Worm (Caenorhabditis elegans) whole organism, late embryonic: ENCODE results near the gene R07E4.1.

Source experiments
- K09A11.1 ChIP-seq: sonication (generic microtip); optimal IDR thresholded peaks from 2 replicates; lab custom pipeline; 2017; ENCODE audit warnings: antibody characterized with exemption, mild to moderate bottlenecking, missing genetic modification characterization, missing compliant biosample characterization; ENCODE audit not compliant: insufficient read depth
- Y22D7AL.16 ChIP-seq: sonication (generic microtip); optimal IDR thresholded peaks from 2 replicates; lab custom pipeline; 2016; ENCODE audit warnings: missing genetic modification characterization, missing compliant biosample characterization
- ama-1 ChIP-seq: fragments of 150-350 bp; optimal IDR thresholded peaks from 2 replicates; lab custom pipeline; 2014
- ceh-45 ChIP-seq: fragments of 200-800 bp; sonication (Bioruptor generic); IDR thresholded peaks from 2 replicates; pipeline ENCODE4 v1.3.6; 2022; ENCODE audit warnings: missing genetic modification reagents, missing genetic modification characterization, missing compliant biosample characterization
- dve-1 ChIP-seq: sonication (generic microtip); optimal IDR thresholded peaks from 2 replicates; lab custom pipeline; 2017; ENCODE audit warnings: antibody characterized with exemption, mild to moderate bottlenecking, missing genetic modification characterization, missing compliant biosample characterization
- elt-2 ChIP-seq: sonication (generic microtip); optimal IDR thresholded peaks from 2 replicates; lab custom pipeline; 2016; ENCODE audit warnings: missing genetic modification reagents, missing genetic modification characterization, missing compliant biosample characterization
- elt-4 ChIP-seq: sonication (generic microtip); optimal IDR thresholded peaks from 2 replicates; lab custom pipeline; 2016; ENCODE audit warnings: missing genetic modification characterization, missing compliant biosample characterization
- fkh-10 ChIP-seq: fragments of 150-350 bp; optimal IDR thresholded peaks from 2 replicates; lab custom pipeline; 2014; ENCODE audit warnings: missing biosample characterization, missing genetic modification reagents, missing genetic modification characterization
- hlh-13 ChIP-seq: fragments of 200-800 bp; sonication (Bioruptor generic); optimal IDR thresholded peaks from 2 replicates; lab custom pipeline; 2018; ENCODE audit warnings: mild to moderate bottlenecking, missing genetic modification characterization, missing compliant biosample characterization
- lin-11 ChIP-seq: fragments of 200-800 bp; sonication (Bioruptor generic); optimal IDR thresholded peaks from 2 replicates; lab custom pipeline; 2018; ENCODE audit warnings: mild to moderate bottlenecking, missing genetic modification characterization, missing compliant biosample characterization
- nhr-11 ChIP-seq: fragments of 150-350 bp; optimal IDR thresholded peaks from 2 replicates; lab custom pipeline; 2014; ENCODE audit warnings: missing biosample characterization, missing genetic modification characterization
- sdc-2 ChIP-seq: sonication (generic microtip); optimal IDR thresholded peaks from 2 replicates; lab custom pipeline; 2016; ENCODE audit warnings: missing genotype, missing genetic modification characterization, missing compliant biosample characterization
- unc-86 ChIP-seq: sonication (generic microtip); optimal IDR thresholded peaks from 2 replicates; lab custom pipeline; 2016; ENCODE audit warnings: missing genetic modification characterization, missing compliant biosample characterization

DNA sequence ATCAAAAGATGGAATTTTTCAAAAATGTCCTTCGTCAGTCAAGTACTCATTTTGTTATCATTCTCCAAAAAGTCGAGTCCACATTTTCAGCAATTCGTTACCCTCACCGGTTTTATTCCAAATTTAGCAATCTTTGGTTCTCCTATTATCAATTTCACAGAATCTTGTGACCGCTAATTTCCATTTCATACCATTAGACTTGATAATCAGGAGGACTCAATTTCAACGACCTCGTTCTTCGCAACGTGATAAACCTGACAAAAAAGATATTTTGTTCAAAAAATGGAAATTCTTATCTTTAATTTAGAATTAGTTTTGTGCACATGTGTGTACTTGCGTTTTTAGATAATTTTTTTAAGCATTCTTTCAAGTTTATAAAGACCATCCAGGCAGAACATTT is 3.6 kb downstream of the R07E4.1 start:
- TF ChIP-seq K09A11.1 (tag; lab: Kevin White, UChicago), result no peak
- TF ChIP-seq ama-1, result no peak
- no peak for TF ChIP-seq elt-2
- no peak for TF ChIP-seq hlh-13 (GFP tag; lab: Kevin White, UChicago)
- TF ChIP-seq nhr-11 (tag; lab: Kevin White, UChicago), result no peak
- no peak for TF ChIP-seq dve-1
- no peak for TF ChIP-seq sdc-2 (tag; lab: Kevin White, UChicago)
- no peak for TF ChIP-seq fkh-10 (GFP tag; lab: Kevin White, UChicago)
- TF ChIP-seq unc-86 (tag; lab: Kevin White, UChicago), result no peak
- TF ChIP-seq ceh-45 (GFP tag; lab: Robert Waterston, UW), result no peak
- TF ChIP-seq elt-4 (tag; lab: Kevin White, UChicago), result no peak
- TF ChIP-seq Y22D7AL.16 (tag; lab: Kevin White, UChicago), result no peak
- TF ChIP-seq lin-11 (tag; lab: Kevin White, UChicago), result no peak
